Fruit fly (Drosophila melanogaster): Measurements from ENCODE around the gene Arp5.

Arp5 gene

dm6 chr3R:18185385-18185784, at the start of gene Arp5, which contains the start of gene CG7208 (continued):
- TF ChIP-seq Gsc (GFP tag; IDR thresholded peaks at IDR 0.05) (no peak), CG15479 (GFP tag; optimal IDR thresholded peaks at IDR 0.05) (no peak), D19B (GFP tag; optimal IDR thresholded peaks at IDR 0.05) (peak; percentile 42), danr (GFP tag; IDR thresholded peaks at IDR 0.05) (0 out of 2 replicates have a peak, but pooled peaks have one; percentile 10), wdn (GFP tag; IDR thresholded peaks at IDR 0.05) (peak; percentile 39; the same call in 1 of the 2 replicates), CG9727 (GFP tag; optimal IDR thresholded peaks at IDR 0.05) (peak; percentile 64), CG30403 (GFP tag; optimal IDR thresholded peaks at IDR 0.05) (peak; percentile 84), nau (GFP tag; optimal IDR thresholded peaks at IDR 0.05) (no peak), CG17612 (GFP tag; IDR thresholded peaks at IDR 0.05) (no peak), CrebB (tag; optimal IDR thresholded peaks at IDR 0.05) (peak; percentile 9), NFAT (GFP tag; IDR thresholded peaks at IDR 0.05) (peak; percentile 59), grau (tag; optimal IDR thresholded peaks at IDR 0.05) (peak; percentile 79), CG12769 (tag; optimal IDR thresholded peaks at IDR 0.05) (no peak), scrt (GFP tag; optimal IDR thresholded peaks at IDR 0.05) (peak; percentile 55), ATbp (GFP tag; optimal IDR thresholded peaks at IDR 0.05) (peak; percentile 32), CG13424 (tag; optimal IDR thresholded peaks at IDR 0.05) (peak; percentile 69), HLHmδ (GFP tag; optimal IDR thresholded peaks at IDR 0.05) (no peak), CG4404 (GFP tag; IDR thresholded peaks at IDR 0.05) (peak; percentile 48; the same call in 1 of the 2 replicates), CG4282 (GFP tag; optimal IDR thresholded peaks at IDR 0.05) (no peak), Meics (GFP tag; optimal IDR thresholded peaks at IDR 0.05) (peak; percentile 85), CG13123 (GFP tag; optimal IDR thresholded peaks at IDR 0.05) (peak; percentile 69), CG13624 (GFP tag; optimal IDR thresholded peaks at IDR 0.05) (peak; percentile 70), Scr (GFP tag; IDR thresholded peaks at IDR 0.05; ENCODE audit: partially characterized antibody) (peak; percentile 40; the same call in 1 of the 2 replicates), CG9876 (GFP tag; optimal IDR thresholded peaks at IDR 0.05) (no peak), otp (GFP tag; IDR thresholded peaks at IDR 0.05) (no peak), hkb (optimal IDR thresholded peaks at IDR 0.05) (no peak), hkb (GFP tag; IDR thresholded peaks at IDR 0.05) (peak; percentile 62), CG4730 (GFP tag; IDR thresholded peaks at IDR 0.05) (no peak), ab (GFP tag; optimal IDR thresholded peaks at IDR 0.05) (no peak), CG12071 (GFP tag; optimal IDR thresholded peaks at IDR 0.05) (no peak), CG15514 (GFP tag; optimal IDR thresholded peaks at IDR 0.05) (peak; percentile 98), tap (tag; optimal IDR thresholded peaks at IDR 0.05) (peak; percentile 53), CG18599 (GFP tag; optimal IDR thresholded peaks at IDR 0.05) (peak; percentile 82), pnt (GFP tag; optimal IDR thresholded peaks at IDR 0.05) (peak; percentile 18), tup (GFP tag; optimal IDR thresholded peaks at IDR 0.05) (peak; percentile 2), Dbx (GFP tag; IDR thresholded peaks at IDR 0.05) (peak; percentile 82), Nf-YC (tag; optimal IDR thresholded peaks at IDR 0.05) (peak; percentile 65), CG11456 (GFP tag; IDR thresholded peaks at IDR 0.05) (0 out of 3 replicates have a peak, but pooled peaks have one; percentile 59), HmgD (GFP tag; optimal IDR thresholded peaks at IDR 0.05) (no peak), CHES-1-like (GFP tag; optimal IDR thresholded peaks at IDR 0.05) (peak; percentile 66), gsb (GFP tag; IDR thresholded peaks at IDR 0.05) (0 out of 2 replicates have a peak, but pooled peaks have one; percentile 8), NfI (GFP tag; optimal IDR thresholded peaks at IDR 0.05) (peak; percentile 71), CG33557 (GFP tag; optimal IDR thresholded peaks at IDR 0.05) (peak; percentile 19), zf30C (GFP tag; optimal IDR thresholded peaks at IDR 0.05) (no peak), CG14710 (tag; optimal IDR thresholded peaks at IDR 0.05) (peak; percentile 86), CG1024 (GFP tag; IDR thresholded peaks at IDR 0.05) (no peak), Hr3 (GFP tag; optimal IDR thresholded peaks at IDR 0.05) (peak; percentile 75), B-H1 (GFP tag; IDR thresholded peaks at IDR 0.05) (peak; percentile 29; the same call in 1 of the 3 replicates), gsb-n (tag; optimal IDR thresholded peaks at IDR 0.05) (peak; percentile 57), CG8089 (GFP tag; optimal IDR thresholded peaks at IDR 0.05) (no peak)
